Worm (Caenorhabditis elegans) whole organism, late embryonic: Measurements from ENCODE around the gene ZK673.4.

Source experiments
- C08G9.2 ChIP-seq: sonication (generic microtip); optimal IDR thresholded peaks from 2 replicates; lab custom pipeline; 2016; ENCODE audit warnings: mild to moderate bottlenecking, missing genetic modification characterization, moderate library complexity, missing compliant biosample characterization
- C38D4.7 ChIP-seq: fragments of 200-800 bp; sonication (Bioruptor generic); optimal IDR thresholded peaks from 2 replicates; lab custom pipeline; 2018; ENCODE audit warnings: mild to moderate bottlenecking, missing genetic modification characterization, moderate library complexity, missing compliant biosample characterization
- F13H6.1 ChIP-seq: sonication (generic microtip); optimal IDR thresholded peaks from 2 replicates; lab custom pipeline; 2016; ENCODE audit warnings: missing genetic modification characterization, missing compliant biosample characterization
- K09A11.1 ChIP-seq: sonication (generic microtip); optimal IDR thresholded peaks from 2 replicates; lab custom pipeline; 2017; ENCODE audit warnings: antibody characterized with exemption, mild to moderate bottlenecking, missing genetic modification characterization, missing compliant biosample characterization; ENCODE audit not compliant: insufficient read depth
- T23F11.4 ChIP-seq: fragments of 200-800 bp; sonication (Bioruptor generic); optimal IDR thresholded peaks from 2 replicates; lab custom pipeline; 2018; ENCODE audit warnings: mild to moderate bottlenecking, missing genetic modification characterization, missing compliant biosample characterization
- ama-1 ChIP-seq: fragments of 150-350 bp; optimal IDR thresholded peaks from 2 replicates; lab custom pipeline; 2014
- ceh-14 ChIP-seq: sonication (generic microtip); optimal IDR thresholded peaks from 2 replicates; lab custom pipeline; 2016; ENCODE audit warnings: missing genotype, missing genetic modification characterization, missing compliant biosample characterization
- ceh-18 ChIP-seq: sonication (generic microtip); optimal IDR thresholded peaks from 2 replicates; lab custom pipeline; 2016; ENCODE audit warnings: missing genetic modification characterization, missing compliant biosample characterization
- ceh-22 ChIP-seq: sonication (generic microtip); optimal IDR thresholded peaks from 2 replicates; lab custom pipeline; 2017; ENCODE audit warnings: missing biosample characterization, missing genetic modification characterization
- ceh-24 ChIP-seq: sonication (generic microtip); optimal IDR thresholded peaks from 2 replicates; lab custom pipeline; 2016; ENCODE audit warnings: mild to moderate bottlenecking, missing genetic modification characterization, missing compliant biosample characterization
- ceh-31 ChIP-seq: sonication (generic microtip); optimal IDR thresholded peaks from 2 replicates; lab custom pipeline; 2016; ENCODE audit warnings: missing genetic modification characterization, missing compliant biosample characterization
- ceh-34 ChIP-seq: sonication (generic microtip); optimal IDR thresholded peaks from 2 replicates; lab custom pipeline; 2016; ENCODE audit warnings: mild to moderate bottlenecking, missing genetic modification characterization, missing compliant biosample characterization
- ceh-9 ChIP-seq: sonication (generic microtip); optimal IDR thresholded peaks from 2 replicates; lab custom pipeline; 2016; ENCODE audit warnings: mild to moderate bottlenecking, missing genetic modification characterization, inconsistent platforms, missing compliant biosample characterization
- elt-2 ChIP-seq: sonication (generic microtip); optimal IDR thresholded peaks from 2 replicates; lab custom pipeline; 2016; ENCODE audit warnings: missing genetic modification reagents, missing genetic modification characterization, missing compliant biosample characterization
- elt-4 ChIP-seq: sonication (generic microtip); optimal IDR thresholded peaks from 2 replicates; lab custom pipeline; 2016; ENCODE audit warnings: missing genetic modification characterization, missing compliant biosample characterization
- eyg-1 ChIP-seq: sonication (generic microtip); optimal IDR thresholded peaks from 2 replicates; lab custom pipeline; 2016; ENCODE audit warnings: missing genotype, missing genetic modification characterization, missing compliant biosample characterization
- fkh-10 ChIP-seq: fragments of 150-350 bp; optimal IDR thresholded peaks from 2 replicates; lab custom pipeline; 2014; ENCODE audit warnings: missing biosample characterization, missing genetic modification reagents, missing genetic modification characterization
- fkh-6 ChIP-seq: sonication (generic microtip); optimal IDR thresholded peaks from 2 replicates; lab custom pipeline; 2016; ENCODE audit warnings: missing genetic modification characterization, missing compliant biosample characterization
- hlh-15 ChIP-seq: sonication (generic microtip); optimal IDR thresholded peaks from 2 replicates; lab custom pipeline; 2016; ENCODE audit warnings: missing genetic modification characterization, missing compliant biosample characterization
- lim-6 ChIP-seq: sonication (generic microtip); optimal IDR thresholded peaks from 2 replicates; lab custom pipeline; 2016; ENCODE audit warnings: missing genetic modification characterization, missing compliant biosample characterization
- lin-11 ChIP-seq: fragments of 200-800 bp; sonication (Bioruptor generic); optimal IDR thresholded peaks from 2 replicates; lab custom pipeline; 2018; ENCODE audit warnings: mild to moderate bottlenecking, missing genetic modification characterization, missing compliant biosample characterization
- mec-3 ChIP-seq: sonication (generic microtip); optimal IDR thresholded peaks from 2 replicates; lab custom pipeline; 2016; ENCODE audit warnings: borderline replicate concordance, missing genetic modification characterization, missing compliant biosample characterization
- nfya-1 ChIP-seq: sonication (generic microtip); optimal IDR thresholded peaks from 2 replicates; lab custom pipeline; 2017; ENCODE audit warnings: missing genetic modification characterization, mild to moderate bottlenecking, missing compliant biosample characterization, antibody characterized with exemption, moderate library complexity
- nhr-11 ChIP-seq: fragments of 150-350 bp; optimal IDR thresholded peaks from 2 replicates; lab custom pipeline; 2014; ENCODE audit warnings: missing biosample characterization, missing genetic modification characterization
- nhr-232 ChIP-seq: sonication (generic microtip); optimal IDR thresholded peaks from 2 replicates; lab custom pipeline; 2016; ENCODE audit warnings: missing genetic modification characterization, missing compliant biosample characterization
- pat-9 ChIP-seq: fragments of 200-800 bp; sonication (Bioruptor generic); optimal IDR thresholded peaks from 2 replicates; lab custom pipeline; 2018; ENCODE audit warnings: mild to moderate bottlenecking, missing genetic modification characterization, moderate library complexity, missing compliant biosample characterization
- pha-2 ChIP-seq: sonication (generic microtip); optimal IDR thresholded peaks from 2 replicates; lab custom pipeline; 2017; ENCODE audit warnings: mild to moderate bottlenecking, missing genetic modification characterization, missing compliant biosample characterization
- pha-4 ChIP-seq: fragments of 150-350 bp; optimal IDR thresholded peaks from 2 replicates; lab custom pipeline; 2018; ENCODE audit warnings: missing biosample characterization, missing genetic modification reagents, missing genetic modification characterization
- pros-1 ChIP-seq: fragments of 150-350 bp; optimal IDR thresholded peaks from 2 replicates; lab custom pipeline; 2014; ENCODE audit warnings: missing biosample characterization, missing genetic modification reagents, missing genetic modification characterization
- rnt-1 ChIP-seq: sonication (generic microtip); optimal IDR thresholded peaks from 2 replicates; lab custom pipeline; 2016; ENCODE audit warnings: missing genetic modification characterization, missing compliant biosample characterization
- sdc-2 ChIP-seq: sonication (generic microtip); optimal IDR thresholded peaks from 2 replicates; lab custom pipeline; 2016; ENCODE audit warnings: missing genotype, missing genetic modification characterization, missing compliant biosample characterization
- syd-9 ChIP-seq: sonication (generic microtip); optimal IDR thresholded peaks from 2 replicates; lab custom pipeline; 2016; ENCODE audit warnings: mild to moderate bottlenecking, missing genetic modification characterization, moderate library complexity, missing compliant biosample characterization
- tbx-2 ChIP-seq: sonication (generic microtip); optimal IDR thresholded peaks from 2 replicates; lab custom pipeline; 2016; ENCODE audit warnings: missing genetic modification characterization, missing compliant biosample characterization
- ttx-3 ChIP-seq: sonication (generic microtip); optimal IDR thresholded peaks from 2 replicates; lab custom pipeline; 2016; ENCODE audit warnings: missing genetic modification reagents, missing genetic modification characterization, missing compliant biosample characterization
- unc-86 ChIP-seq: sonication (generic microtip); optimal IDR thresholded peaks from 2 replicates; lab custom pipeline; 2016; ENCODE audit warnings: missing genetic modification characterization, missing compliant biosample characterization
- zip-5 ChIP-seq: sonication (generic microtip); optimal IDR thresholded peaks from 2 replicates; lab custom pipeline; 2016; ENCODE audit warnings: missing genetic modification characterization, missing compliant biosample characterization

Gene ZK673.4

DNA sequence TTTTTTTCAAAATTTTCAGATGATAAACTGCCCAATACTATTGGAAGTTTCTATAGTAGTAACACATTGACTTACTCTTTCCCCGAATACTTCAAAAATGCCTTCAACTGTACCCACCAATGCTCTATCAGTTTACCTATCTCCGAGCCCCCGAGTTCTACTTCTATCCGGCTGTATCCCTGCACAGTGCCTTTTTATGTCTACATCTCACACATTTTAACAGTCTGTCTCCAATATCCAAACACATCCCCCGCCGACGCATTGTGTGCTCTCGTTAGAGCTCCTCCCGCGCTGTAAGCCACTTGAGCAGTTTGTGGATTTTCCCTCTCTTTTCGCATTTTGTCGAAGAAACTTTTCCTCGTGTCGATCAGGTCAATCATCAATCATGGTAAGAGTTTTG lies 13.8 kb downstream of the ZK673.4 start, which contains the start of gene tnc-2:
TSS of gene tnc-2 (plus strand) at position 301 of the 400 bp plus-strand sequence.
- TF ChIP-seq ama-1 (lab: Kevin White, UChicago) (no peak), lin-11 (tag; lab: Kevin White, UChicago) (no peak), nhr-232 (tag; lab: Kevin White, UChicago) (no peak), ceh-9 (tag; lab: Kevin White, UChicago) (no peak), sdc-2 (tag; lab: Kevin White, UChicago) (no peak), ceh-18 (tag; lab: Kevin White, UChicago) (no peak), C08G9.2 (tag; lab: Kevin White, UChicago) (no peak), pha-2 (tag; lab: Kevin White, UChicago) (no peak), ceh-14 (tag; lab: Kevin White, UChicago) (no peak), ttx-3 (tag; lab: Kevin White, UChicago) (no peak)

DNA sequence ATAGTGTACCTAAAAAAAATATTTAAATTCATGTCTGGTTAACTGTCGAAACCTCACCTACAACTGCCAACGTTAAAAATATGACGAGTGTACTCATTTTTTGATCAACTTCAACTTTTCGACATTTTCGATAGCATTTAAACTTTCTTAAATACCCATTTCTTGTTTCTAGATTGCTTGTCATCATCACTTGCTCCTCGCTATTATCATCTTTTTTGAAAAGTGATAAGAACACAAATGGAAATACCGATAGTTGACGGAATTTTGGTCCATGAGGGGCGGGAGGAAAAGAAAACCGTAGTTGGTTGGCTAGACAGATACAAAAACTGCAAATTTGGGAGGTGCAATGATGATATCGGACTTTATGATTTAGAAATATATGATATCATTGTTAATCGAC lies 17.4 kb downstream of the ZK673.4 start, which contains the start of gene clec-143:
TSS of gene clec-143 (minus strand) at position 139 of the 400 bp plus-strand sequence.
- TF ChIP-seq ceh-14 (tag; lab: Kevin White, UChicago) (no peak), sdc-2 (tag; lab: Kevin White, UChicago) (no peak), fkh-10 (GFP tag; lab: Kevin White, UChicago) (no peak)

DNA sequence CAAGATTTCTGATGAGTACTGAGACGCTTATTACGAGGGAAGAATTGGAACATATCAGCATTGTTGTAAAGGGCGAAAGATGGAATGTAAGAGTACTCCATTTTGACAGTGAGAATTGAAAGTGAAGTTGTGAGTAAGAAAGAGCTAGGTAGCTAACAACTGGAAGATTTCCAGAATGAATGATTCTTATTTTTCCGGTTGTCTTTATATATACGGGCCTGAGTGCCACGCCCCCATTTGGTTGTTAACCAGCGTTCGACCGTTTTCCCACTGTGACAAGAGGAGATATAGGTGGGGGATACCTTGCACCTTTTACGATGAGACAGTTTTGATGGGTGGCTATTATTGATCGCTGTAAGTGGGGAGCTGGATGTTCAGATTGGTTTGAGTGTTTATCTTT lies 18.5 kb downstream of the ZK673.4 start, which contains the start of gene ZK666.1:
TSS of gene ZK666.1 (minus strand) at position 101 of the 400 bp plus-strand sequence.
- TF ChIP-seq lin-11 (tag; lab: Kevin White, UChicago) (no peak), pha-4 (tag; lab: Kevin White, UChicago) (no peak), eyg-1 (tag; lab: Kevin White, UChicago) (no peak), ceh-14 (tag; lab: Kevin White, UChicago) (no peak), rnt-1 (tag; lab: Kevin White, UChicago) (no peak), fkh-6 (no peak), nhr-11 (tag; lab: Kevin White, UChicago) (no peak), mec-3 (no peak), unc-86 (tag; lab: Kevin White, UChicago) (no peak), elt-2 (no peak), pros-1 (no peak), T23F11.4 (GFP tag; lab: Kevin White, UChicago) (no peak)

DNA sequence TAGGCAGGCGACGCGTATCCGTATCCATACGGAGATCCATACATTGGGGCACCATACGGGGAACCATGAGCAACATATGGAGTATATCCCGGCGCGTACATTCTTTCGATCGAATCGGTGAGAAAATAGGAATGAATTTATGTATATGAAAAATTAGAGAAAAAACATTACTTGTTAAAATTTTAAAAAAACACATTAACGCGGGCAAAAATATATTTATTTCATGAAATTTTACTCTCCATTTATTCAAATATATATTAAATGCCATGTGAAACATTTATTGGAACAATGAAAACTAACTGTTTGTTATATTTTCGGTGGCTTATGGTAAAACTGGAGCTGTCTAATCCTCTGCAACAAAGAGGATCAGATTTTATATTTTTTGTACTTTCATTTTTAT lies 19.1 kb downstream of the ZK673.4 start, which contains the start of gene ZK666.2:
TSS of gene ZK666.2 (minus strand) at position 101 of the 400 bp plus-strand sequence.
- TF ChIP-seq tbx-2 (tag; lab: Kevin White, UChicago) (no peak), zip-5 (tag; lab: Kevin White, UChicago) (no peak), lim-6 (no peak), sdc-2 (tag; lab: Kevin White, UChicago) (no peak), hlh-15 (tag; lab: Kevin White, UChicago) (no peak), ceh-34 (tag; lab: Kevin White, UChicago) (no peak), rnt-1 (tag; lab: Kevin White, UChicago) (no peak)

DNA sequence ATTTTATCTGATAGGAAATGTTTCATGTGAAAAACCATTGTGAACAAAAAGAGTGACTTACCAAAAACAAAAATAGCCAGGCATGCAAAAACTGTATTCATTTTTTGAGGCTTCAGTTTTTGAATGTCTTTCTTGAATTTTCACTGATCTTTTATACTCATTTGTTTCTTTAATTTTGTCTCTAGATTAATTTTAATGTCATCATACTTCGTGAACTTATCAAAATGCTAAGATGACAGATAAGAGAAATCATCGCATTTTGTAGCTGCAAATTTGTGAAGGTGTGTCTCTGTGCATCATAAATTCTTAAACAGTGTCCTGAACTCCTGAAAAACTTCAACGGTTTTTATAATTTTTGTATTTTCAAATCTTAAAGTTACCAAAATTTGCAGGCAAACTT lies 23.3 kb downstream of the ZK673.4 start, which contains the start of gene clec-58:
TSS of gene clec-58 (minus strand) at position 101 of the 400 bp plus-strand sequence.
- TF ChIP-seq nfya-1 (tag; lab: Kevin White, UChicago) = no peak
- no peak for TF ChIP-seq F13H6.1
- TF ChIP-seq ceh-9 (tag; lab: Kevin White, UChicago) = no peak
- TF ChIP-seq ceh-22 = no peak
- no peak for TF ChIP-seq ceh-31 (tag; lab: Kevin White, UChicago)
- TF ChIP-seq K09A11.1 (tag; lab: Kevin White, UChicago) = no peak
- no peak for TF ChIP-seq ceh-34 (tag; lab: Kevin White, UChicago)
- no peak for TF ChIP-seq syd-9
- no peak for TF ChIP-seq pat-9 (tag; lab: Kevin White, UChicago)
- TF ChIP-seq ceh-24 = no peak
- TF ChIP-seq elt-4 = no peak
- no peak for TF ChIP-seq C38D4.7 (GFP tag; lab: Kevin White, UChicago)
- no peak for TF ChIP-seq nhr-232 (tag; lab: Kevin White, UChicago)
